Fruit fly (Drosophila melanogaster) whole organism, embryonic: Measurements from ENCODE around the gene mRpL46.

Experiments used
- Abd-B ChIP-seq: fragments of 200-800 bp; sonication (Bioruptor generic); optimal IDR thresholded peaks from 2 replicates; lab custom pipeline; 2018; ENCODE audit warnings: missing biosample characterization, mild to moderate bottlenecking, missing genetic modification characterization, moderate library complexity
- Awh ChIP-seq: fragments of 200-800 bp; sonication (Bioruptor generic); IDR thresholded peaks from 2 replicates; pipeline ENCODE4, ENCODE4 v1.3.6; 2022; ENCODE audit warnings: missing biosample characterization, missing genetic modification characterization
- CG10209 ChIP-seq: fragments of 200-800 bp; sonication (Bioruptor generic); optimal IDR thresholded peaks from 3 replicates; lab custom pipeline; 2017; ENCODE audit warnings: missing biosample characterization, mild to moderate bottlenecking, missing genetic modification characterization, missing genetic modification reagents
- CG10431 ChIP-seq: fragments of 200-800 bp; sonication (Bioruptor generic); optimal IDR thresholded peaks from 3 replicates; lab custom pipeline; 2018; ENCODE audit warnings: missing biosample characterization, mild to moderate bottlenecking, missing genetic modification characterization
- CG10959 ChIP-seq: fragments of 200-800 bp; sonication (Bioruptor generic); IDR thresholded peaks from 2 replicates; pipeline ENCODE4 v1.3.6; 2022; ENCODE audit warnings: missing biosample characterization, missing genetic modification characterization
- CG11398 ChIP-seq: fragments of 200-800 bp; sonication (Bioruptor generic); optimal IDR thresholded peaks from 2 replicates; lab custom pipeline; 2016; ENCODE audit warnings: missing biosample characterization, missing genetic modification characterization
- CG11456 ChIP-seq: fragments of 200-800 bp; sonication (Bioruptor generic); IDR thresholded peaks from 3 replicates; pipeline ENCODE4 v1.3.6; 2022; ENCODE audit warnings: missing biosample characterization, missing genetic modification characterization
- CG11723 ChIP-seq: fragments of 200-800 bp; sonication (Bioruptor generic); optimal IDR thresholded peaks from 2 replicates; lab custom pipeline; 2017; ENCODE audit warnings: missing biosample characterization, mild to moderate bottlenecking, missing genetic modification characterization
- CG15514 ChIP-seq: fragments of 200-800 bp; sonication (Bioruptor generic); optimal IDR thresholded peaks from 3 replicates; lab custom pipeline; 2017; ENCODE audit warnings: missing biosample characterization, missing genetic modification characterization, mild to moderate bottlenecking, moderate library complexity, missing genetic modification reagents
- CG2199 ChIP-seq: fragments of 200-800 bp; sonication (Bioruptor generic); IDR thresholded peaks from 3 replicates; pipeline ENCODE4 v1.3.6; 2022; ENCODE audit warnings: missing biosample characterization, missing genetic modification characterization
- CG30431 ChIP-seq: fragments of 200-800 bp; sonication (Bioruptor generic); optimal IDR thresholded peaks from 2 replicates; lab custom pipeline; 2017; ENCODE audit warnings: missing biosample characterization, missing genetic modification characterization
- CG31365 ChIP-seq: fragments of 200-800 bp; sonication (Bioruptor generic); optimal IDR thresholded peaks from 2 replicates; lab custom pipeline; 2018; ENCODE audit warnings: missing biosample characterization, mild to moderate bottlenecking, missing genetic modification characterization
- CG32532 ChIP-seq: fragments of 200-800 bp; sonication (Bioruptor generic); IDR thresholded peaks from 2 replicates; pipeline ENCODE4 v1.3.6; 2022; ENCODE audit warnings: missing biosample characterization, missing genetic modification characterization
- CG3838 ChIP-seq: fragments of 200-800 bp; sonication (Bioruptor generic); optimal IDR thresholded peaks from 3 replicates; lab custom pipeline; 2016; ENCODE audit warnings: missing biosample characterization, missing genetic modification characterization
- CG4282 ChIP-seq: fragments of 200-800 bp; sonication (Bioruptor generic); optimal IDR thresholded peaks from 2 replicates; lab custom pipeline; 2016; ENCODE audit warnings: missing biosample characterization, missing genetic modification characterization
- CG4404 ChIP-seq: fragments of 200-800 bp; sonication (Bioruptor generic); IDR thresholded peaks from 2 replicates; pipeline ENCODE4 v1.3.6; 2022; ENCODE audit warnings: missing biosample characterization, missing genetic modification characterization
- CG6254 ChIP-seq: fragments of 200-800 bp; sonication (Bioruptor generic); optimal IDR thresholded peaks from 3 replicates; lab custom pipeline; 2017; ENCODE audit warnings: mild to moderate bottlenecking, missing biosample characterization, missing genetic modification reagents, missing genetic modification characterization
- CkIIα-i1 ChIP-seq: fragments of 200-800 bp; sonication (Bioruptor generic); IDR thresholded peaks from 2 replicates; pipeline ENCODE4 v1.3.6; 2022; ENCODE audit warnings: missing biosample characterization, missing genetic modification characterization
- Dad ChIP-seq: fragments of 200-800 bp; sonication (Bioruptor generic); optimal IDR thresholded peaks from 3 replicates; lab custom pipeline; 2016; ENCODE audit warnings: missing biosample characterization, missing genetic modification characterization
- Dp ChIP-seq: fragments of 200-800 bp; sonication (Bioruptor generic); optimal IDR thresholded peaks from 2 replicates; lab custom pipeline; 2018; ENCODE audit warnings: missing biosample characterization, mild to moderate bottlenecking, missing genetic modification characterization, moderate library complexity
- E2f1 ChIP-seq: fragments of 200-800 bp; sonication (Bioruptor generic); IDR thresholded peaks from 2 replicates; pipeline ENCODE4 v1.3.6; 2022; ENCODE audit warnings: missing biosample characterization, missing genetic modification characterization
- E2f2 ChIP-seq: fragments of 200-800 bp; sonication (Bioruptor generic); IDR thresholded peaks from 2 replicates; pipeline ENCODE4 v1.3.6; 2022; ENCODE audit warnings: missing biosample characterization, missing genetic modification characterization
- H2.0 ChIP-seq: fragments of 200-800 bp; sonication (Bioruptor generic); IDR thresholded peaks from 2 replicates; pipeline ENCODE4 v1.3.6; 2022; ENCODE audit warnings: missing biosample characterization, missing genetic modification characterization
- HLH4C ChIP-seq: fragments of 200-800 bp; sonication (Bioruptor generic); IDR thresholded peaks from 3 replicates; pipeline ENCODE4 v1.3.6; 2022; ENCODE audit warnings: missing biosample characterization, missing genetic modification characterization; ENCODE audit not compliant: partially characterized antibody
- HmgZ ChIP-seq: fragments of 200-800 bp; sonication (Bioruptor generic); optimal IDR thresholded peaks from 2 replicates; lab custom pipeline; 2018; ENCODE audit warnings: missing biosample characterization, mild to moderate bottlenecking, missing genetic modification characterization
- Kr ChIP-seq: fragments of 200-800 bp; sonication (Bioruptor generic); optimal IDR thresholded peaks from 2 replicates; lab custom pipeline; 2017; ENCODE audit warnings: missing biosample characterization, mild to moderate bottlenecking, missing genetic modification characterization
- MBD-R2 ChIP-seq: fragments of 200-800 bp; sonication (Bioruptor generic); IDR thresholded peaks from 2 replicates; pipeline ENCODE4 v1.3.6; 2022; ENCODE audit warnings: missing biosample characterization, missing genetic modification characterization
- Neu2 ChIP-seq: fragments of 200-800 bp; sonication (Bioruptor generic); optimal IDR thresholded peaks from 3 replicates; lab custom pipeline; 2016; ENCODE audit warnings: missing biosample characterization, missing genetic modification characterization, borderline replicate concordance
- Side ChIP-seq: fragments of 200-800 bp; sonication (Bioruptor generic); optimal IDR thresholded peaks from 2 replicates; lab custom pipeline; 2016; ENCODE audit warnings: missing biosample characterization, missing genetic modification characterization
- Spps ChIP-seq: fragments of 200-800 bp; sonication (Bioruptor generic); optimal IDR thresholded peaks from 2 replicates; lab custom pipeline; 2018; ENCODE audit warnings: missing biosample characterization, mild to moderate bottlenecking, missing genetic modification characterization
- Sry-δ ChIP-seq: fragments of 200-800 bp; sonication (Bioruptor generic); optimal IDR thresholded peaks from 2 replicates; lab custom pipeline; 2016; ENCODE audit warnings: missing biosample characterization, missing genetic modification characterization
- Tbp ChIP-seq: fragments of >200 bp; optimal IDR thresholded peaks from 2 replicates; lab custom pipeline; 2018; ENCODE audit warnings: missing biosample characterization, missing genetic modification characterization
- YL-1 ChIP-seq: fragments of 200-800 bp; sonication (Bioruptor generic); optimal IDR thresholded peaks from 3 replicates; lab custom pipeline; 2017; ENCODE audit warnings: missing biosample characterization, mild to moderate bottlenecking, missing genetic modification characterization
- bbx ChIP-seq: fragments of 200-800 bp; sonication (Bioruptor generic); IDR thresholded peaks from 2 replicates; pipeline ENCODE4 v1.3.6; 2022; ENCODE audit warnings: missing biosample characterization, missing genetic modification characterization; ENCODE audit not compliant: partially characterized antibody
- bigmax ChIP-seq: fragments of 200-800 bp; sonication (Bioruptor generic); optimal IDR thresholded peaks from 2 replicates; lab custom pipeline; 2018; ENCODE audit warnings: missing biosample characterization, mild to moderate bottlenecking, missing genetic modification characterization
- cg ChIP-seq: fragments of 200-800 bp; sonication (Bioruptor generic); optimal IDR thresholded peaks from 3 replicates; lab custom pipeline; 2019; ENCODE audit warnings: missing biosample characterization, mild to moderate bottlenecking, missing genetic modification characterization, moderate library complexity
- chinmo ChIP-seq: fragments of 200-800 bp; sonication (Bioruptor generic); IDR thresholded peaks from 4 replicates; pipeline ENCODE4 v1.3.6; 2022; ENCODE audit warnings: missing biosample characterization, missing genetic modification characterization; ENCODE audit not compliant: partially characterized antibody
- dm ChIP-seq: fragments of 200-800 bp; sonication (Bioruptor generic); optimal IDR thresholded peaks from 3 replicates; lab custom pipeline; 2016; ENCODE audit warnings: missing biosample characterization, missing genetic modification characterization
- hb ChIP-seq: fragments of 200-800 bp; sonication (Bioruptor generic); IDR thresholded peaks from 3 replicates; pipeline ENCODE4 v1.3.6; 2022; ENCODE audit warnings: missing biosample characterization, missing genetic modification characterization; ENCODE audit not compliant: partially characterized antibody
- kah ChIP-seq: fragments of 200-800 bp; sonication (Bioruptor generic); optimal IDR thresholded peaks from 2 replicates; lab custom pipeline; 2018; ENCODE audit warnings: missing biosample characterization, mild to moderate bottlenecking, missing genetic modification characterization
- klu ChIP-seq: fragments of 200-800 bp; sonication (Bioruptor generic); IDR thresholded peaks from 2 replicates; pipeline ENCODE4 v1.3.6; 2022; ENCODE audit warnings: missing biosample characterization, missing genetic modification characterization
- kni ChIP-seq: fragments of 200-800 bp; sonication (Bioruptor generic); optimal IDR thresholded peaks from 3 replicates; lab custom pipeline; 2017; ENCODE audit warnings: mild to moderate bottlenecking, missing biosample characterization, missing genetic modification reagents, missing genetic modification characterization
- nmo ChIP-seq: fragments of 200-800 bp; sonication (Bioruptor generic); optimal IDR thresholded peaks from 2 replicates; lab custom pipeline; 2018; ENCODE audit warnings: missing biosample characterization, mild to moderate bottlenecking, missing genetic modification characterization, moderate library complexity
- nom ChIP-seq: fragments of 200-800 bp; sonication (Bioruptor generic); optimal IDR thresholded peaks from 2 replicates; lab custom pipeline; 2017; ENCODE audit warnings: missing biosample characterization, missing genetic modification characterization, mild to moderate bottlenecking, moderate library complexity, missing genetic modification reagents
- ranshi ChIP-seq: fragments of 200-800 bp; sonication (Bioruptor generic); IDR thresholded peaks from 2 replicates; pipeline ENCODE4 v1.3.6; 2022; ENCODE audit warnings: missing biosample characterization, missing genetic modification characterization
- sens-2 ChIP-seq: fragments of 200-800 bp; sonication (Bioruptor generic); IDR thresholded peaks from 2 replicates; pipeline ENCODE4 v1.3.6; 2022; ENCODE audit warnings: missing biosample characterization, missing genetic modification characterization
- sob ChIP-seq: fragments of 200-800 bp; sonication (Bioruptor generic); IDR thresholded peaks from 2 replicates; pipeline ENCODE4 v1.3.6; 2022; ENCODE audit warnings: missing biosample characterization, missing genetic modification characterization
- trem ChIP-seq: fragments of 200-800 bp; optimal IDR thresholded peaks from 3 replicates; lab custom pipeline; 2019; ENCODE audit warnings: missing biosample characterization, mild to moderate bottlenecking, missing genetic modification characterization, moderate library complexity
- vnd ChIP-seq: fragments of 200-800 bp; sonication (Bioruptor generic); IDR thresholded peaks from 3 replicates; pipeline ENCODE4 v1.3.6; 2022; ENCODE audit warnings: missing biosample characterization, missing genetic modification characterization; ENCODE audit not compliant: partially characterized antibody
- wor ChIP-seq: fragments of 200-800 bp; sonication (Bioruptor generic); IDR thresholded peaks from 2 replicates; pipeline ENCODE4 v1.3.6; 2022; ENCODE audit warnings: missing biosample characterization, missing genetic modification characterization
- zfh1 ChIP-seq: fragments of 200-800 bp; sonication (Bioruptor generic); IDR thresholded peaks from 3 replicates; pipeline ENCODE4 v1.3.6; 2022; ENCODE audit warnings: missing biosample characterization, missing genetic modification characterization

Gene mRpL46

DNA sequence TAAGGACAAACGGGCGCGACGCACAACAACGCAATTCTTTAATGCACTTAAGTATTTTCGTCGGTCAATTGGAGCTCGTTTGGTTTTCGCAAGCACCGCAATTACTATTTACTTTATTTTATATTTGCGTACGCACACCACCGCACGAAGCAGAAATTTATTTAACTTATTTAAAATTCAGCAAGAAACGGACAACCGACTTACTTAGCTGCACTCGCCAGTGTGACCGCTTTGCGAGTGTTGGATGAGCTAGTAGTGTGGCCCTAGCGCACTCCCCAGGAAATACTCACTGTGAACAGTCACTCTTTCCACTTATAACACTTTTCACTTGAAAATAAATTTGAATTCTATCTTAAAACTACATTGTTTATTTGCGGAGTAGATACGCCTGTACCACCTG, 46.4 kb upstream of the mRpL46 start, which contains the start of gene drpr (continued):
- TF ChIP-seq CG3838 (GFP tag; lab: Kevin White, UChicago): peak; percentile 12
- peak; percentile 9 for TF ChIP-seq kah
- no peak for TF ChIP-seq CG11398 (GFP tag; lab: Kevin White, UChicago)
- TF ChIP-seq Neu2 (GFP tag; lab: Kevin White, UChicago): no peak
- TF ChIP-seq klu (GFP tag; lab: Robert Waterston, UW): no peak
- TF ChIP-seq HmgZ (tag; lab: Kevin White, UChicago): peak; percentile 51
- TF ChIP-seq cg (GFP tag; lab: Kevin White, UChicago): no peak
- TF ChIP-seq chinmo (GFP tag; lab: Robert Waterston, UW): peak; percentile 84; the same call in 2 of the 4 replicates
- TF ChIP-seq wor (GFP tag; lab: Robert Waterston, UW): no peak
- peak; percentile 53 for TF ChIP-seq nom
- no peak for TF ChIP-seq Dad
- peak; percentile 2 for TF ChIP-seq kni
- TF ChIP-seq sob: 0 out of 2 replicates have a peak, but pooled peaks have one; percentile 14
- no peak for TF ChIP-seq vnd (GFP tag; lab: Robert Waterston, UW)
- no peak for TF ChIP-seq Tbp (GFP tag; lab: Kevin White, UChicago)
- 0 out of 3 replicates have a peak, but pooled peaks have one; percentile 10 for TF ChIP-seq zfh1
- TF ChIP-seq nmo (GFP tag; lab: Kevin White, UChicago): peak; percentile 36
- TF ChIP-seq CG4282 (GFP tag; lab: Kevin White, UChicago): no peak

DNA sequence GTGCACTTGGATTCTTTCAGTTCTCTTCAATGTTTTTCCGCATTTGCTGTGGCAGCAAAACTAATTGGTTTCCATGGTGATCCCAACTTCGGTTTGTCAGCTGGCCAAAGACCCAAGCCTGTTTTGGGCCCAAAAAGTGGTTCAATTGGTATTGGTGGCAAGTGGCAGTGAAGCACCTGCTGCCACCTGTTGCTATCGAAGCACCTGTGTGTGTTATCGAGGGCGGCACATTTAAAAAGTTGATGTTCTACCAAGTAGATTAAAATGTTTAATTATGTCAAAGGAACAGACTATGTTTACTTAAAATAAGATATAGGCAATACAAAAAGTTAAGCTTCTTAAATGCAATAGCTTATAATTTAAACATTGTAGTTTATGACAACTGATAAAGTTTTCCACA, 41.6 kb upstream of the mRpL46 start, which contains the start of gene Oseg4:
TSS of gene Oseg4 (minus strand) at position 165 of the 400 bp plus-strand sequence.
- no peak for TF ChIP-seq H2.0 (GFP tag; lab: Robert Waterston, UW)
- peak; percentile 64 for TF ChIP-seq Dp (GFP tag; lab: Kevin White, UChicago)
- TF ChIP-seq cg (GFP tag; lab: Kevin White, UChicago): no peak
- no peak for TF ChIP-seq HLH4C (GFP tag; lab: Robert Waterston, UW)
- TF ChIP-seq Sry-δ (GFP tag; lab: Kevin White, UChicago): peak; percentile 7
- no peak for TF ChIP-seq YL-1 (GFP tag; lab: Kevin White, UChicago)
- TF ChIP-seq CG11456 (GFP tag; lab: Robert Waterston, UW): no peak
- peak; percentile 0 for TF ChIP-seq CG15514 (GFP tag; lab: Kevin White, UChicago)
- TF ChIP-seq E2f2 (GFP tag; lab: Robert Waterston, UW): peak; percentile 72
- TF ChIP-seq Awh: no peak
- TF ChIP-seq CG6254 (GFP tag; lab: Kevin White, UChicago): no peak
- no peak for TF ChIP-seq CG10431 (GFP tag; lab: Kevin White, UChicago)
- TF ChIP-seq sens-2 (GFP tag; lab: Robert Waterston, UW): no peak
- no peak for TF ChIP-seq Side
- peak; percentile 34 for TF ChIP-seq trem (tag; lab: Kevin White, UChicago)
- no peak for TF ChIP-seq ranshi (GFP tag; lab: Robert Waterston, UW)
- no peak for TF ChIP-seq CG30431 (GFP tag; lab: Kevin White, UChicago)
- TF ChIP-seq CG10209 (GFP tag; lab: Kevin White, UChicago): no peak
- no peak for TF ChIP-seq CG31365 (tag; lab: Kevin White, UChicago)
- TF ChIP-seq CG2199 (GFP tag; lab: Robert Waterston, UW): no peak
- TF ChIP-seq CG32532 (GFP tag; lab: Robert Waterston, UW): no peak
- no peak for TF ChIP-seq Kr (GFP tag; lab: Kevin White, UChicago)
- no peak for TF ChIP-seq E2f1 (GFP tag; lab: Robert Waterston, UW)
- no peak for TF ChIP-seq CkIIα-i1
- TF ChIP-seq CG10959 (GFP tag; lab: Robert Waterston, UW): no peak
- TF ChIP-seq Spps (tag; lab: Kevin White, UChicago): no peak
- no peak for TF ChIP-seq MBD-R2 (GFP tag; lab: Robert Waterston, UW)
- no peak for TF ChIP-seq bbx
- no peak for TF ChIP-seq CG11723 (GFP tag; lab: Kevin White, UChicago)
- no peak for TF ChIP-seq dm (GFP tag; lab: Kevin White, UChicago)
- no peak for TF ChIP-seq Abd-B (GFP tag; lab: Kevin White, UChicago)
- TF ChIP-seq bigmax (GFP tag; lab: Kevin White, UChicago): no peak
- no peak for TF ChIP-seq CG4404
- TF ChIP-seq hb (GFP tag; lab: Robert Waterston, UW): no peak
